Fruit fly (Drosophila melanogaster): ENCODE results near the gene Orp8.

DNA sequence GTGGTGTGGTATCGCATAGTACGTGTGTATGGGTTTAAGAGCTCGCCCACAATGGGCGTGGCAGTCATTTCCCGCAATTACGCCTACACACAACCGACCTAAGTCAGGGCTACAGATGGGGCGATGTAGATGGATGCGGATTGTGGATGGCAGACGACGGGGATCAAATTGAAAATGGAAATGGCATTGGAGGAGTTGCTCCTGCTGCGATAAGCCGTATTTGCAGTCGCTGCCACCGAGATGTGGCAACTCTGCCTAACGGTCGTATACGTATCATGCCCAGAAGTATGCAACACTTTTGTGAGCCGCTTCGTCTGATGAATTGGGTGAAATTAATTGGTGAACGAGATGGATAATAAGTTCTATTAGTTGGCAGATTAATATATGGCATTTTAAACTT is 22.4 kb upstream of the Orp8 start:
- no peak for TF ChIP-seq Vsx2 (GFP tag; optimal IDR thresholded peaks at IDR 0.05; ENCODE audit: partially characterized antibody)
- TF ChIP-seq rgr (GFP tag; optimal IDR thresholded peaks at IDR 0.05), result no peak
- TF ChIP-seq sage (GFP tag; optimal IDR thresholded peaks at IDR 0.05), result no peak
- TF ChIP-seq pan (optimal IDR thresholded peaks at IDR 0.05), result no peak
- TF ChIP-seq fru (GFP tag; optimal IDR thresholded peaks at IDR 0.05), result no peak
- TF ChIP-seq Myc (optimal IDR thresholded peaks at IDR 0.05), result no peak
- TF ChIP-seq dmrt93B (GFP tag; optimal IDR thresholded peaks at IDR 0.05), result no peak
- no peak for TF ChIP-seq h (GFP tag; optimal IDR thresholded peaks at IDR 0.05)
